Fruit fly (Drosophila melanogaster) whole organism, wandering third instar larva: ENCODE data around the gene CG15531.

Source experiments
- Abd-B ChIP-seq: fragments of >200 bp; optimal IDR thresholded peaks from 2 replicates; lab custom pipeline; 2017; ENCODE audit warnings: missing biosample characterization, missing genetic modification characterization
- CG32264 ChIP-seq: fragments of 200-800 bp; sonication (Bioruptor generic); optimal IDR thresholded peaks from 2 replicates; lab custom pipeline; 2016; ENCODE audit warnings: missing biosample characterization, missing genetic modification characterization
- CG9705 ChIP-seq: fragments of 200-800 bp; sonication (Bioruptor generic); optimal IDR thresholded peaks from 2 replicates; lab custom pipeline; 2018; ENCODE audit warnings: missing biosample characterization, mild to moderate bottlenecking, missing genetic modification characterization
- CrebA ChIP-seq: fragments of 200-800 bp; sonication (Bioruptor generic); optimal IDR thresholded peaks from 2 replicates; lab custom pipeline; 2016; ENCODE audit warnings: missing biosample characterization, mild to moderate bottlenecking, missing genetic modification characterization, borderline replicate concordance
- Dfd ChIP-seq: fragments of >200 bp; optimal IDR thresholded peaks from 2 replicates; lab custom pipeline; 2017; ENCODE audit warnings: missing biosample characterization, missing genetic modification characterization
- Dif ChIP-seq: fragments of 200-275, 200-300 bp; sonication (Bioruptor generic); optimal IDR thresholded peaks from 2 replicates; lab custom pipeline; 2018; ENCODE audit warnings: missing biosample characterization, missing genetic modification characterization; ENCODE audit not compliant: partially characterized antibody
- GATAd ChIP-seq: sonication (Bioruptor generic); optimal IDR thresholded peaks from 2 replicates; lab custom pipeline; 2016; ENCODE audit warnings: missing biosample characterization, missing genetic modification characterization
- HLH106 ChIP-seq: fragments of 200-800 bp; optimal IDR thresholded peaks from 3 replicates; lab custom pipeline; 2019; ENCODE audit warnings: missing biosample characterization, mild to moderate bottlenecking, missing genetic modification characterization, moderate library complexity
- Hnf4 ChIP-seq: fragments of 200-800 bp; sonication (Bioruptor generic); optimal IDR thresholded peaks from 2 replicates; lab custom pipeline; 2016; ENCODE audit warnings: missing biosample characterization, mild to moderate bottlenecking, missing genetic modification characterization
- Hr78 ChIP-seq: fragments of >200 bp; optimal IDR thresholded peaks from 2 replicates; lab custom pipeline; 2017; ENCODE audit warnings: missing biosample characterization, missing genetic modification characterization
- Hr83 ChIP-seq: fragments of 200-300 bp; sonication (Bioruptor generic); optimal IDR thresholded peaks from 2 replicates; lab custom pipeline; 2016; ENCODE audit warnings: missing biosample characterization, mild to moderate bottlenecking, missing genetic modification characterization, moderate library complexity; ENCODE audit not compliant: poor library complexity, severe bottlenecking
- Jra ChIP-seq: sonication (Bioruptor generic); optimal IDR thresholded peaks from 2 replicates; lab custom pipeline; 2016; ENCODE audit warnings: missing biosample characterization, missing genetic modification characterization
- Mio ChIP-seq: sonication (Bioruptor generic); optimal IDR thresholded peaks from 2 replicates; lab custom pipeline; 2016; ENCODE audit warnings: missing biosample characterization, missing genetic modification characterization
- Myc ChIP-seq: fragments of >200 bp; optimal IDR thresholded peaks from 2 replicates; lab custom pipeline; 2017
- N ChIP-seq: fragments of >200 bp; optimal IDR thresholded peaks from 2 replicates; lab custom pipeline; 2018; ENCODE audit warnings: missing biosample characterization, missing external identifiers, missing genetic modification characterization
- OdsH ChIP-seq: fragments of 200-800 bp; sonication (Bioruptor generic); optimal IDR thresholded peaks from 2 replicates; lab custom pipeline; 2016; ENCODE audit warnings: missing biosample characterization, mild to moderate bottlenecking, missing genetic modification characterization
- Rel ChIP-seq, 2 experiments: fragments of 200-800 bp; sonication (Bioruptor generic) in 1 of 2; optimal IDR thresholded peaks; 2 replicates in 1 of 2; 3 replicates in 1 of 2; lab custom pipeline; 2016 to 2019; ENCODE audit warnings: mild to moderate bottlenecking in 2 of 2, missing biosample characterization in 2 of 2, missing genetic modification characterization in 2 of 2, moderate library complexity in 1 of 2
- Sp1 ChIP-seq: fragments of 200-800 bp; sonication (Bioruptor generic); optimal IDR thresholded peaks from 3 replicates; lab custom pipeline; 2019; ENCODE audit warnings: missing biosample characterization, mild to moderate bottlenecking, missing genetic modification characterization, moderate library complexity
- Vsx2 ChIP-seq: fragments of 200-300, 225-300 bp; sonication (Bioruptor generic); optimal IDR thresholded peaks from 2 replicates; lab custom pipeline; 2018; ENCODE audit warnings: missing biosample characterization, missing genetic modification characterization; ENCODE audit not compliant: partially characterized antibody
- br ChIP-seq: fragments of 200-800 bp; sonication (Bioruptor generic); optimal IDR thresholded peaks from 2 replicates; lab custom pipeline; 2016; ENCODE audit warnings: missing biosample characterization, missing genetic modification characterization
- brk ChIP-seq: fragments of 200-800 bp; sonication (Bioruptor generic); optimal IDR thresholded peaks from 2 replicates; lab custom pipeline; 2016; ENCODE audit warnings: missing biosample characterization, mild to moderate bottlenecking, missing genetic modification characterization
- dl ChIP-seq, 2 experiments: fragments of 175-275, 200-275 bp in 1 of 2; fragments of 200-275 bp in 1 of 2; sonication (Bioruptor generic); optimal IDR thresholded peaks; lab custom pipeline; 2018; ENCODE audit warnings: mild to moderate bottlenecking in 2 of 2, missing biosample characterization in 2 of 2, missing genetic modification characterization in 2 of 2, moderate library complexity in 2 of 2; ENCODE audit not compliant: partially characterized antibody in 2 of 2, insufficient read depth in 1 of 2
- dmrt93B ChIP-seq: fragments of 200-800 bp; sonication (Bioruptor generic); optimal IDR thresholded peaks from 2 replicates; lab custom pipeline; 2018; ENCODE audit warnings: missing biosample characterization, mild to moderate bottlenecking, missing genetic modification characterization
- dsf ChIP-seq: sonication (Bioruptor generic); optimal IDR thresholded peaks from 2 replicates; lab custom pipeline; 2016; ENCODE audit warnings: missing biosample characterization, missing genetic modification characterization, borderline replicate concordance
- ey ChIP-seq: fragments of 200-800 bp; sonication (Bioruptor generic); optimal IDR thresholded peaks from 2 replicates; lab custom pipeline; 2016; ENCODE audit warnings: missing biosample characterization, missing genetic modification characterization
- foxo ChIP-seq, 2 experiments: fragments of 200-800 bp; sonication (Bioruptor generic); optimal IDR thresholded peaks; 2 replicates in 1 of 2; 3 replicates in 1 of 2; lab custom pipeline; 2016 to 2017; ENCODE audit warnings: missing biosample characterization in 2 of 2, missing genetic modification characterization in 2 of 2
- fru ChIP-seq: fragments of 200-800 bp; sonication (Bioruptor generic); optimal IDR thresholded peaks from 3 replicates; lab custom pipeline; 2016; ENCODE audit warnings: missing biosample characterization, mild to moderate bottlenecking, missing genetic modification characterization
- h ChIP-seq: fragments of 200-800 bp; sonication (Bioruptor generic); optimal IDR thresholded peaks from 3 replicates; lab custom pipeline; 2016; ENCODE audit warnings: missing biosample characterization, mild to moderate bottlenecking, missing genetic modification characterization
- jim ChIP-seq: fragments of 175-275, 200-325 bp; sonication (Bioruptor generic); optimal IDR thresholded peaks from 2 replicates; lab custom pipeline; 2016; ENCODE audit warnings: missing biosample characterization, mild to moderate bottlenecking, missing genetic modification characterization
- lola ChIP-seq: fragments of >200 bp; optimal IDR thresholded peaks from 2 replicates; lab custom pipeline; 2017; ENCODE audit warnings: missing biosample characterization, missing genetic modification characterization
- pan ChIP-seq: fragments of >200 bp; optimal IDR thresholded peaks from 2 replicates; lab custom pipeline; 2017
- psq ChIP-seq: fragments of 200-800 bp; sonication (Bioruptor generic); optimal IDR thresholded peaks from 3 replicates; lab custom pipeline; 2017; ENCODE audit warnings: missing biosample characterization, mild to moderate bottlenecking, missing genetic modification characterization, moderate library complexity
- rgr ChIP-seq: fragments of 200-800 bp; sonication (Bioruptor generic); optimal IDR thresholded peaks from 3 replicates; lab custom pipeline; 2016; ENCODE audit warnings: missing biosample characterization, mild to moderate bottlenecking, missing genetic modification characterization
- sage ChIP-seq: fragments of 200-800 bp; sonication (Bioruptor generic); optimal IDR thresholded peaks from 2 replicates; lab custom pipeline; 2016; ENCODE audit warnings: missing biosample characterization, mild to moderate bottlenecking, missing genetic modification characterization
- sv ChIP-seq: fragments of 200-800 bp; sonication (Bioruptor generic); optimal IDR thresholded peaks from 3 replicates; lab custom pipeline; 2016; ENCODE audit warnings: missing biosample characterization, missing genetic modification characterization
- tai ChIP-seq: sonication (Bioruptor generic); optimal IDR thresholded peaks from 2 replicates; lab custom pipeline; 2016; ENCODE audit warnings: missing biosample characterization, missing genetic modification characterization
- usp ChIP-seq: fragments of >200 bp; optimal IDR thresholded peaks from 2 replicates; lab custom pipeline; 2017; ENCODE audit warnings: missing biosample characterization, missing genetic modification characterization
- woc ChIP-seq: sonication (Bioruptor generic); optimal IDR thresholded peaks from 2 replicates; lab custom pipeline; 2016; ENCODE audit warnings: missing biosample characterization, mild to moderate bottlenecking, missing genetic modification characterization

The CG15531 gene

DNA sequence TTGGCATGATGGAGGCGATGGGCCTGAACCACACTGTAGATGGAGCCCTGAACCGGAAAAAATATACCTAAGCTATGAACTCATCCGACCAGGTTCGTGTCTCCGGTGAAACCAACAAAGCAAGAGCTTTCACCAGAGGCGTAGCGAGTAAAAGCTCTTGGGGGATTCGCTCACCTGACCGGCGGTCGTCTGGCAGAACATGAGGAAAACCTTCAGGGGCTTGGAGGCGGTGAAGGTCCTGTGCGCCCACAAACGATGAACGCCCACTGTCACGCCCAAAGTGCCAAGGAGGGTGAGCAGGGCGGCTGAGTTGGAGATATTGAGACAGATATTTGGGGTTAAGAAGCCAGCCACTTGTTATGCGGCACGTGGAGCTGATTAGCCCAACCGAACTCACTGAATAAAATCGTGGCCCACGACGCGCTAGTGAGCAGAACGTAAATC lies 400 bp downstream of the CG15531 start:
- TF ChIP-seq dl (GFP tag; optimal IDR thresholded peaks at IDR 0.05; lab: Kevin White, UChicago; ENCODE audit: insufficient read depth in 1 of 2, partially characterized antibody in 2 of 2) (no peak), ey (GFP tag; lab: Kevin White, UChicago) (peak; percentile 26), dmrt93B (GFP tag; lab: Kevin White, UChicago) (no peak), pan (lab: Kevin White, UChicago) (no peak), Dfd (no peak), Sp1 (GFP tag; lab: Kevin White, UChicago) (peak; percentile 16), usp (GFP tag; lab: Kevin White, UChicago) (no peak), CrebA (no peak), Hnf4 (GFP tag; lab: Kevin White, UChicago) (no peak), lola (GFP tag; lab: Kevin White, UChicago) (no peak), Mio (GFP tag; lab: Kevin White, UChicago) (no peak), GATAd (no peak), HLH106 (tag; lab: Kevin White, UChicago) (peak; percentile 50), CG32264 (GFP tag; lab: Kevin White, UChicago) (no peak), rgr (peak; percentile 8), foxo (GFP tag; optimal IDR thresholded peaks at IDR 0.05; lab: Kevin White, UChicago) (peak in 1 of 2 experiments; percentile 61), Hr83 (GFP tag; lab: Kevin White, UChicago) (no peak), Myc (lab: Kevin White, UChicago) (peak; percentile 55), CG9705 (GFP tag; lab: Kevin White, UChicago) (no peak), Jra (no peak), dsf (GFP tag; lab: Kevin White, UChicago) (no peak), jim (GFP tag; lab: Kevin White, UChicago) (no peak), sv (GFP tag; lab: Kevin White, UChicago) (no peak), Rel (GFP tag; optimal IDR thresholded peaks at IDR 0.05; lab: Kevin White, UChicago) (no peak), Rel (tag; optimal IDR thresholded peaks at IDR 0.05; lab: Kevin White, UChicago) (no peak), fru (GFP tag; lab: Kevin White, UChicago) (no peak), tai (GFP tag; lab: Kevin White, UChicago) (no peak), OdsH (GFP tag; lab: Kevin White, UChicago) (peak; percentile 14), Abd-B (GFP tag; lab: Kevin White, UChicago) (no peak), Hr78 (GFP tag; lab: Kevin White, UChicago) (no peak), N (no peak), h (GFP tag; lab: Kevin White, UChicago) (peak; percentile 51), woc (GFP tag; lab: Kevin White, UChicago) (no peak), psq (GFP tag; lab: Kevin White, UChicago) (no peak), brk (GFP tag; lab: Kevin White, UChicago) (no peak), Vsx2 (GFP tag; lab: Kevin White, UChicago) (no peak), Dif (no peak), sage (no peak), br (GFP tag; lab: Kevin White, UChicago) (peak; percentile 9)

dm6 chr3R:30193826-30194225 lies 2.2 kb downstream of the CG15531 start:
- no peak for TF ChIP-seq sv (GFP tag; lab: Kevin White, UChicago)
- no peak for TF ChIP-seq rgr
- TF ChIP-seq Hr78 (GFP tag; lab: Kevin White, UChicago) = no peak
- TF ChIP-seq Myc (lab: Kevin White, UChicago) = no peak
- no peak for TF ChIP-seq Abd-B (GFP tag; lab: Kevin White, UChicago)
- no peak for TF ChIP-seq OdsH (GFP tag; lab: Kevin White, UChicago)

dm6 chr3R:30191462-30191874 lies 4.6 kb downstream of the CG15531 start:
- TF ChIP-seq HLH106 (tag; lab: Kevin White, UChicago) (peak; percentile 50), Sp1 (GFP tag; lab: Kevin White, UChicago) (peak; percentile 64), Dif (no peak), psq (GFP tag; lab: Kevin White, UChicago) (peak; percentile 57), foxo (GFP tag; optimal IDR thresholded peaks at IDR 0.05; lab: Kevin White, UChicago) (peak in 1 of 2 experiments; percentile 82), sv (GFP tag; lab: Kevin White, UChicago) (peak; percentile 10), rgr (peak; percentile 66), OdsH (GFP tag; lab: Kevin White, UChicago) (peak; percentile 74), pan (lab: Kevin White, UChicago) (peak; percentile 52), h (GFP tag; lab: Kevin White, UChicago) (peak; percentile 82), Mio (GFP tag; lab: Kevin White, UChicago) (no peak), woc (GFP tag; lab: Kevin White, UChicago) (peak; percentile 92), ey (GFP tag; lab: Kevin White, UChicago) (peak; percentile 72), br (GFP tag; lab: Kevin White, UChicago) (peak; percentile 47), Hr83 (GFP tag; lab: Kevin White, UChicago) (no peak), fru (GFP tag; lab: Kevin White, UChicago) (peak; percentile 74), dmrt93B (GFP tag; lab: Kevin White, UChicago) (peak; percentile 21), brk (GFP tag; lab: Kevin White, UChicago) (no peak)
- TF ChIP-seq, all 38 proteins: peak for 14
